Worm (Caenorhabditis elegans) whole organism, late embryonic: ENCODE data around the gene ZK682.7.

Experiments
- F13H6.1 ChIP-seq: sonication (generic microtip); optimal IDR thresholded peaks from 2 replicates; lab custom pipeline; 2016; ENCODE audit warnings: missing genetic modification characterization, missing compliant biosample characterization
- ama-1 ChIP-seq: fragments of 150-350 bp; optimal IDR thresholded peaks from 2 replicates; lab custom pipeline; 2014
- ref-2 ChIP-seq: sonication (generic microtip); optimal IDR thresholded peaks from 2 replicates; lab custom pipeline; 2016; ENCODE audit warnings: missing genetic modification characterization, missing compliant biosample characterization
- tbx-7 ChIP-seq: sonication (generic microtip); optimal IDR thresholded peaks from 2 replicates; lab custom pipeline; 2016; ENCODE audit warnings: missing genotype, missing genetic modification characterization, missing compliant biosample characterization
- ttx-3 ChIP-seq: sonication (generic microtip); optimal IDR thresholded peaks from 2 replicates; lab custom pipeline; 2016; ENCODE audit warnings: missing genetic modification reagents, missing genetic modification characterization, missing compliant biosample characterization

ce11 chrV:9246260-9246659, 45.7 kb downstream of the ZK682.7 start, which contains the start of gene aat-2:
- TF ChIP-seq F13H6.1 (tag; lab: Kevin White, UChicago) (no peak), ama-1 (lab: Kevin White, UChicago) (no peak), tbx-7 (no peak), ref-2 (no peak), ttx-3 (tag; lab: Kevin White, UChicago) (no peak)
